Fruit fly (Drosophila melanogaster) whole organism, prepupa: ENCODE measurements around the gene LManIV.

Experiments used
- CG11902 ChIP-seq: fragments of 200-800 bp; sonication (Bioruptor generic); optimal IDR thresholded peaks from 3 replicates; lab custom pipeline; 2016; ENCODE audit warnings: missing biosample characterization, missing genetic modification characterization
- CG9139 ChIP-seq: fragments of 200-800 bp; sonication (Bioruptor generic); optimal IDR thresholded peaks from 3 replicates; lab custom pipeline; 2017; ENCODE audit warnings: missing biosample characterization, mild to moderate bottlenecking, missing genetic modification characterization
- Hr4 ChIP-seq: fragments of 200-800 bp; sonication (Bioruptor generic); optimal IDR thresholded peaks from 3 replicates; lab custom pipeline; 2016; ENCODE audit warnings: missing biosample characterization, missing genetic modification characterization
- svp ChIP-seq: fragments of 200-800 bp; sonication (Bioruptor generic); peaks from one replicate; lab custom pipeline; 2016; ENCODE audit warnings: missing biosample characterization, missing genetic modification characterization

- TF ChIP-seq CG11902 (GFP tag; lab: Kevin White, UChicago) (no peak), CG9139 (GFP tag; lab: Kevin White, UChicago) (peak; percentile 37), Hr4 (GFP tag; lab: Kevin White, UChicago) (no peak), svp (GFP tag; lab: Kevin White, UChicago) (peak; percentile 58)
These were observed 36.6 kb downstream of the LManIV start for dm6 chr2L:8735572-8735996.
